Worm (Caenorhabditis elegans) whole organism, late embryonic: ENCODE measurements around the gene str-20.

Experiments
- Y22D7AL.16 ChIP-seq: sonication (generic microtip); optimal IDR thresholded peaks from 2 replicates; lab custom pipeline; 2016; ENCODE audit warnings: missing genetic modification characterization, missing compliant biosample characterization
- ceh-24 ChIP-seq: sonication (generic microtip); optimal IDR thresholded peaks from 2 replicates; lab custom pipeline; 2016; ENCODE audit warnings: mild to moderate bottlenecking, missing genetic modification characterization, missing compliant biosample characterization
- dmd-4 ChIP-seq: sonication (generic microtip); optimal IDR thresholded peaks from 2 replicates; lab custom pipeline; 2016; ENCODE audit warnings: borderline replicate concordance, missing genetic modification characterization, missing compliant biosample characterization
- dve-1 ChIP-seq: sonication (generic microtip); optimal IDR thresholded peaks from 2 replicates; lab custom pipeline; 2017; ENCODE audit warnings: antibody characterized with exemption, mild to moderate bottlenecking, missing genetic modification characterization, missing compliant biosample characterization
- ets-4 ChIP-seq: sonication (generic microtip); optimal IDR thresholded peaks from 2 replicates; lab custom pipeline; 2016; ENCODE audit warnings: missing genetic modification characterization, missing compliant biosample characterization
- lim-6 ChIP-seq: sonication (generic microtip); optimal IDR thresholded peaks from 2 replicates; lab custom pipeline; 2016; ENCODE audit warnings: missing genetic modification characterization, missing compliant biosample characterization
- lin-11 ChIP-seq: fragments of 200-800 bp; sonication (Bioruptor generic); optimal IDR thresholded peaks from 2 replicates; lab custom pipeline; 2018; ENCODE audit warnings: mild to moderate bottlenecking, missing genetic modification characterization, missing compliant biosample characterization
- nfya-1 ChIP-seq: sonication (generic microtip); optimal IDR thresholded peaks from 2 replicates; lab custom pipeline; 2017; ENCODE audit warnings: missing genetic modification characterization, mild to moderate bottlenecking, missing compliant biosample characterization, antibody characterized with exemption, moderate library complexity
- nhr-11 ChIP-seq: fragments of 150-350 bp; optimal IDR thresholded peaks from 2 replicates; lab custom pipeline; 2014; ENCODE audit warnings: missing biosample characterization, missing genetic modification characterization
- npax-4 ChIP-seq: sonication (generic microtip); optimal IDR thresholded peaks from 2 replicates; lab custom pipeline; 2016; ENCODE audit warnings: missing genetic modification characterization, missing compliant biosample characterization
- sox-2 ChIP-seq: fragments of 200-800 bp; sonication (Bioruptor generic); IDR thresholded peaks from 2 replicates; pipeline ENCODE4 v1.3.6; 2022; ENCODE audit warnings: missing genetic modification reagents, missing genetic modification characterization, missing compliant biosample characterization
- sox-4 ChIP-seq: sonication (generic microtip); optimal IDR thresholded peaks from 2 replicates; lab custom pipeline; 2017; ENCODE audit warnings: mild to moderate bottlenecking, missing genetic modification characterization, inconsistent platforms, missing compliant biosample characterization
- unc-42 ChIP-seq: sonication (generic microtip); optimal IDR thresholded peaks from 2 replicates; lab custom pipeline; 2016; ENCODE audit warnings: missing genotype, missing genetic modification characterization, missing compliant biosample characterization

ce11 chrV:723895-724352, 32.3 kb upstream of the str-20 start, which contains the start of gene fbxb-72:
- TF ChIP-seq sox-2, result no peak
- no peak for TF ChIP-seq unc-42
- TF ChIP-seq ceh-24, result no peak
- TF ChIP-seq nfya-1 (tag; lab: Kevin White, UChicago), result no peak
- TF ChIP-seq Y22D7AL.16 (tag; lab: Kevin White, UChicago), result no peak
- TF ChIP-seq sox-4 (tag; lab: Kevin White, UChicago), result no peak
- no peak for TF ChIP-seq lim-6 (tag; lab: Kevin White, UChicago)
- no peak for TF ChIP-seq npax-4 (tag; lab: Kevin White, UChicago)
- no peak for TF ChIP-seq lin-11 (tag; lab: Kevin White, UChicago)
- peak; percentile 56 for TF ChIP-seq dve-1 (tag; lab: Kevin White, UChicago)
- TF ChIP-seq nhr-11 (tag; lab: Kevin White, UChicago), result no peak
- no peak for TF ChIP-seq ets-4 (tag; lab: Kevin White, UChicago)
- TF ChIP-seq dmd-4 (tag; lab: Kevin White, UChicago), result no peak
